Fruit fly (Drosophila melanogaster): Measurements from ENCODE around the gene Hr4.

Gene Hr4

DNA sequence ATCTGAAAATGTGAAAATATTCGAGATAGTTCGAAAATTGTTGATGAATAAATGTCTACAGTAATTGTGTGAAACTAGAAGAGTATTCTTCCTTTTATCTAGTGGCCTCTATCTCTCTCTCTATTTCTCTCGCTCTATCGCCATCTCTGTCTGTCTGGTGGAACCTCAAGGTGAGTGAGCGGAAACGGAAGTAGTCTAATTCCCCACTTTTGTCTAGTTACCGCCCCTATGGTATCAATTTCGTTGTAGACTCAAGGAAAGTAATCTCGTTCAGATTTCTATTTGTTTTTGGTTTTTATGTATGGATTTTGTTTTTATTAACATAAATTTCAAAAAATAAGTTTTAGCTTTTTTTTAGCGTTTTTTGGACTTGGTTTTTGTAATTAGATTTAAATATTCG, 83.1 kb downstream of the Hr4 start:
- TF ChIP-seq CTCF (optimal IDR thresholded peaks at IDR 0.05) (no peak), CG8478 (optimal IDR thresholded peaks at IDR 0.05) (no peak)

DNA sequence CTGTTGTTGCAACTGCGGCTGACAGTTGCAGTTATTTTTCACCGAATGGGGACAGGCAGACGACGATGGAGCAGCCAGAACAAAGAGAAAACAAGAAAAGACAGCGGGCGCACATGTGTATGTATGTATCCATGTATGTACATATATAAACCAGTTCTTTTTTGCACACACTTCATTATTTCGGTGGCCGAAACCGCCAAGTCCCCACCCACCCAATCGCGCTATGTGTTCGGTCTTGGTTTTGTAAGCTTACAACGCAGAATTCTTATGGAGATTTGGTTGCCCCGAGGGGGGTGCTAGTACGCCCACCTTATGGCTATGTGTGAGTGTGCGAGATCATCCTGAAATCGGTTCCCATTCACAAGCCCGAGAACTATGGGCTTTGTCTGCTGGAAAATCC, 89.6 kb downstream of the Hr4 start:
- TF ChIP-seq CG8478 (optimal IDR thresholded peaks at IDR 0.05) (no peak), CTCF (optimal IDR thresholded peaks at IDR 0.05) (no peak)

- TF ChIP-seq CTCF (optimal IDR thresholded peaks at IDR 0.05): no peak
- TF ChIP-seq CG8478 (optimal IDR thresholded peaks at IDR 0.05): no peak
These were observed 90.5 kb downstream of the Hr4 start for dm6 chrX:2032160-2032801.

DNA sequence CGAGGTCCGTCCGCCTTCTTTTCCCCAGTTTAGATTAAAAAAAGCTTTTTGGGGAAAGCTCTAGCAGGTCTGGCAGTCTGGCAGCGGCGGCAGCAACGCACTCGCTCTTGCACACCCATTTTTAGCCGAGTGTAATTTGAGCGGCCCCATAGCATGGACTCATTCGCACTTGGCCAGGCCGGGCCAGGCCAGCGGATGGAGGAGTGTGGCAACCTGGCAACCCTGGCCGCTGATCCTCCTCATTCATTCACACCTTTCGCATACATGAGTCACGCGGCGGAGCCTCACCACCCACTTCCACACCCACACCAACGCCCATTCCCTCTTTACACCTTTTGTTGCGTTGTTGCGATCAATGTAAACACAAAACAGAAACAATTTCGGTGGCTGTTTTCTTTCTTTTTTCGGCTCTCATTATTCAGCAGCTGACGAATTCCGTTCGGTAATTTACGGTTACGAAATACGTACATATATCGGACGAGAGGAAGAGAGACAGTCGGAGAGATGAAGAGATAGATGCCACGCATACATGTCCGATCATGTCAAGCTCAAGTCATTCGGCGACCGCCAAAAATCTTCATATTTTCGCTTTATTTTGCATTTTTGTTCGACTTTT, 91.2 kb downstream of the Hr4 start:
- TF ChIP-seq CG8478 (optimal IDR thresholded peaks at IDR 0.05): no peak
- no peak for TF ChIP-seq CTCF (optimal IDR thresholded peaks at IDR 0.05)

DNA sequence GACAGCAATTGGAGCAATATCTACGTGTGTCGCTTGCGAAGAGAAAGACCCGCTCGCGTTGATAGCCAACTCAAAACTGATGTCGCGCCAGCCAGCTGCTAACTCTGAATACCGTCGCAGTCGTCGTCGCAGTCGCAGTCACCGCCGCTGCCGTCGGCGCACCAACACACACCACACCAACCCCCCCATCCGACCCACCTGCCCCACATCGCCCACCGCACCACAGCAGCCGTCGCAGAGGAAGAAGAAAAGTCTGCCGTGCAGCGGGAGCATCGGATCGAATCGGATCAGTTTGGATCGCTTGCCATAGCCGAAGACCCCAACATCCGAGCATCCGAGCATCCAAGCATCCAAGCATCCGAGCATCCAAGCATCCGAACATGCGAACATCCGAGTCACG, 94.6 kb downstream of the Hr4 start:
- TF ChIP-seq CTCF (optimal IDR thresholded peaks at IDR 0.05) (no peak), CG8478 (optimal IDR thresholded peaks at IDR 0.05) (no peak)

DNA sequence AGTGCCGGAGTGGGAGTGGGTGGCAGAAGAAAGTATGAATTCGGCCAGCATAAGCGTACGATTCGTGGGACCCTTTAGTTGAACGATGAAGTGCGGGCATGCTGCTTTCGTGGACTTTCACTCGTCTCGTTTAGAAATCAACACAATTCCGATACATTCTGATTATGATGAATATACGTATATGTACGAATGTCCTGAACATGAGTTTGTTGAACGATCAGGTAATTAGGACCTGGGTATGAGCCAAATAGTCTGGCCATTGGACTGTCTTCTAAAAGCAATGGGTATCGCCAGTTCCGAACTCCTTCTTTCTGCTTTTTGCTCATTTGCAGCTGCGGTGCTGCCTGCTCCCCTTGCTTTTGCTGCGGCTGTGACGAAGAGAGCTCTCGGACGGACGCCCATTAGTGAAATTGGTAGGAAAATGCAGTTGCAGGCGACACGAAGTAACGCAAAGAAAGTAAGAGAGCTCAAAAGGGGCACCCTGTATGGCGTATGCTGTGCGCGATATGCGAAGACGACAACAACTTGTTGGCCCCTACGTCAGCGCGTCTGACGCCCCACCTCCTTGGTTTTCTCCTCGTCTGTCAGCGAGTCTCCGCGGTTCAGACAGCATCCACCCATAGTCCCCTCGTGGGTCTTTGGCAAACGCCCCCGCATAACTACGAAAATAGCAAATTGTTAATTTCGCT, 95.2 kb downstream of the Hr4 start:
- TF ChIP-seq CTCF (optimal IDR thresholded peaks at IDR 0.05) (no peak), CG8478 (optimal IDR thresholded peaks at IDR 0.05) (no peak)

DNA sequence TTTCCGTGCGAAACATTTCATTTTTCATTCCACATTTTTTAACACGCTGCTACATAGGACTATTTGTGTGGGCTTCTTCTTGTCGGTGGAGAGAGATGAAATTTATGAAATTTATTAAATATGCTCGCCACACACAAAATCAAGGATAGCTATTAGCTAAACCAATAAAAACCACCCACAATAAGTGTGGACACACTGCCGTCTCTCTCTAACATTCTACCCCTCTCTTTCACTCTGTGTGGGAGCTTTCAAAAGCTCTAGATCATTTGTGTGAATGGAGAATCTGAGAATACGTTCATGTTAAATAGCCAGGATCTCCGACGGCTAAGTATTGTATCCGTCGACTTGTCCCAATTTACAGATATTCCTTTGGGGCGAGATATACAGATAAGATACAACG, 95.9 kb downstream of the Hr4 start:
- TF ChIP-seq CTCF (optimal IDR thresholded peaks at IDR 0.05) (no peak), CG8478 (optimal IDR thresholded peaks at IDR 0.05) (no peak)

DNA sequence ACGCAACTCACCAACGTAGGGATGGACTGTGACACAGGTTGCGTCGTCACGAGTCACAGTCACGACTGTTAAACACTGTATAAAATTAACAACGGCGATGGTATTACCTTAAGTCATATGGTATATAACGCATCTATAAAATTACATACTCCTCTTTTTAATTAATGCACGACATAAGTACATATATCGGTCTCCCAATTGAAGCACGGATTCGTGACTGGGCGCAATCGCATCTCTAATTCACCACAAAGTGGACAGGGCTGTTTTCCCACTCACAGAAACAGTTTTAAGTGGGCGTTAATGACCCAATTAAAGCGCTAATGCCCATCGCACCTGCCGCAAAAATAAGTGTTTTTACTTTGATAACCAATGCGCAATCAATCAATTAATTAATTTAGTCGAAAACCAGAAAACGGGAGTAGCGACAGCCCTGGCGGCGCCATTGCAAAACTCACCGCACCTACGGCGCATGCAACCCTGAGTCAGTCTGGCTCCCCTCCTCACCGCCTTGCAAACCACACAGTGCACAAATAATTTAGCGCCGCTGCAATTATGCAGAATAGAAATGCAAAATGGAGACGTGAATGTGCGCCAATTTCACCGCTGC, 99.7 kb downstream of the Hr4 start, which contains the start of gene CG4313:
TSS of gene CG4313 (plus strand) at position 557 of the 607 bp plus-strand sequence.
- no peak for TF ChIP-seq CG8478 (optimal IDR thresholded peaks at IDR 0.05)
- peak in 1 of 2 experiments; percentile 26 for TF ChIP-seq CTCF (optimal IDR thresholded peaks at IDR 0.05)

DNA sequence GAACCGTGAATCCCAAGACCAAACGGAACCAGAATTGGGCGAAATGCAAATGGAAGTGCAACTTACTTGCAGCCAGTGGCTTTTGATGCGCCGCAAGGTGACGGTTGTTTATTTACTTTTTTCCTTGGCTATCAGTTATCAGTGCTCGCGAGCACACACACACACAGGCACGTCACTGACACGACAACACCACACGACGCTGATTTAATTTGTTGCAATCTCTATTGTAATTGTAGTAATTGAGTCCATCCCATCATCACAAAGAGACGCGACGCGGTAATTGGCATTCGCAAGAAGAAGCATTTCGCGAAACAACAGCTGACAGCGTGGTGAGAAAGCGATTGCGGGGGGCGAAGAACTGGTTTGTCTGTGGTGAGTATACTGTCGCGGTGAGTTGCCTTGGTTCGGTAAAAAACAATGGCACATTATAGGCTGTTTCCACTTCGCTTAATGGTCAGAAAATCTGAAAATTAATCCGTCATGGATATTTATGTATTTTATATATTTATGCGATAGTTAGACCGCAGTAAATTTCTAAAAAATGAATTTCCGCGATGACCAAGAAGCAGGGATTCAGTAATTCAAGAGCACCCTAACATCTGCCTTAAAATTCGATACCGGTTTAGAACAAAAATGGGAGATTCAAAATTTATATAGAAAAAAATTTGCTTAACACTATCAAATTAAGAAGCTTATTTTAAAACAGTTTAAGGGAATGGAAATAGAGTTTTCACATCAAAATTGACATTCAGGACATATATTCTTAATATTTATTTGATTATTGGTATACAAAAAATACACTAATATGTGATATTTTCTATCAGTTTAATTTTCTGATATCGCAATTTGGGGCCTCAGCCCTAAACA, 100.5 kb downstream of the Hr4 start, which contains the start of the genes Actn and usp:
TSS of gene Actn (minus strand) at position 331 of the 867 bp plus-strand sequence.
TSS of gene usp (minus strand) at position 331 of the 867 bp plus-strand sequence.
- TF ChIP-seq CTCF (optimal IDR thresholded peaks at IDR 0.05): no peak
- no peak for TF ChIP-seq CG8478 (optimal IDR thresholded peaks at IDR 0.05)

- TF ChIP-seq CTCF (optimal IDR thresholded peaks at IDR 0.05) (no peak), CG8478 (optimal IDR thresholded peaks at IDR 0.05) (no peak)
These were observed 102.1 kb downstream of the Hr4 start, which contains the start of gene CG4325 for dm6 chrX:2043660-2044397. TSS of gene CG4325 (minus strand) at chrX:2043818.

DNA sequence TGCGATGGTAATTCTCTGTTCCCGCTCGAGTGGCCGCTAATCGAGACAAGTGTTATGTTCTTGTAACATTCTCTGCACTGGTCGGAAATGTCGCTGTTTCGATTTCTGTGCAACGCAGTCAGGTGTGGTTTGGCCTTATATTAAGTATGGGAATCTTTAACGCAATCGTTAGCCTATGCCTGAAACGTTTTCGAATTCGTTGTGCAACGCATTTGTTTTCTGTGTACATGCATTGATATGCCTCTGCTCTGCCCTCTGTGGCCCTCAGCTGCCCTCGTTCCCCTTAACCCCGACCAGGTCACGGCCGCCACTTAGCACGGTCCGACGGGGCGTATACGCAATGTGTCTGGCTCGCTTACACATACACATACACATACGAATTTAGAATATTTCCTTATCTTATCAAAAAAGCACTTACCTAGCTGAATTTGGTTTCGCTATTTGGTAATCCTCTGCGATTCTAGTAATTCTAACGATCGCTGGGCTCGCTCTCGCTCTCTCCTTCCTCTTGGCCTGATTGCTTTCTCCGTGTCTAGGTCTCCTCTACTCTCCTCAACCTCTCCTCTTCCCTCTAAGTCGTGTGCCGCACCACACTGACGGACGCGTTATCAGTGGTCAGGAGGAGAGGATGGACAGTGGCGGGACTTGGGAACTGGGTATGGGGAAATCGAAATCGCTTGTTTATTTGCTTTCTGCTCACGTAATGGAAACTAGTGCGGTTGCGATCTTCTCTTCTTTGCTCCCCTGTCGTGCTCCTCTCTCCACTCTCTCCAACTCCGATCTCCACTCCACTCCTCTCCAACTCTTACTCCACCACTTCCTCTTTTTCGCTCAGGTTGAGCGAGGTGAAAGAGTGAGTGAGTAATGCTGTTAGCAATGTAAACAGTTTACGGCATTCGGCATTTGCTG, 107.3 kb downstream of the Hr4 start:
- TF ChIP-seq CG8478 (optimal IDR thresholded peaks at IDR 0.05) (no peak), CTCF (optimal IDR thresholded peaks at IDR 0.05) (no peak)

- TF ChIP-seq CTCF (optimal IDR thresholded peaks at IDR 0.05) (no peak), CG8478 (optimal IDR thresholded peaks at IDR 0.05) (no peak)
These were observed 108.5 kb downstream of the Hr4 start, which contains the start of gene moody for dm6 chrX:2050070-2050899. TSS of gene moody (minus strand) at chrX:2050120.

Data from S2 (cell line).